Worm (Caenorhabditis elegans): ENCODE data around the gene C36A4.11.
A peak's percentile ranks its signal among the peaks of the same experiment; 100 is the strongest.

C36A4.11 gene

ce11 chrIII:3867378-3867904, 27.1 kb downstream of the C36A4.11 start, which contains the start of gene rpl-3:
Gene rpl-3, plus strand, starts transcription at chrIII:3867854.
- TF ChIP-seq unc-39 (tag; optimal IDR thresholded peaks at IDR 0.05) (peak; percentile 65), mdl-1 (tag; optimal IDR thresholded peaks at IDR 0.05) (peak; percentile 93), nhr-43 (tag; optimal IDR thresholded peaks at IDR 0.05; ENCODE audit: poor library complexity, severe bottlenecking) (peak; percentile 99), nhr-11 (tag; optimal IDR thresholded peaks at IDR 0.05) (peak; percentile 100), ama-1 (optimal IDR thresholded peaks at IDR 0.05) (peak; percentile 94), nhr-237 (tag; optimal IDR thresholded peaks at IDR 0.05) (peak; percentile 67), ztf-4 (tag; optimal IDR thresholded peaks at IDR 0.05) (peak; percentile 98), ztf-11 (tag; optimal IDR thresholded peaks at IDR 0.05) (peak; percentile 80), snpc-4 (tag; optimal IDR thresholded peaks at IDR 0.05) (peak; percentile 98), nhr-23 (tag; optimal IDR thresholded peaks at IDR 0.05) (peak; percentile 100), lin-15B (tag; optimal IDR thresholded peaks at IDR 0.05) (peak; percentile 100), pha-4 (tag; optimal IDR thresholded peaks at IDR 0.05) (peak; percentile 100), mml-1 (tag; optimal IDR thresholded peaks at IDR 0.05) (no peak), nfya-1 (tag; optimal IDR thresholded peaks at IDR 0.05; ENCODE audit: insufficient read depth) (peak; percentile 100), aly-2 (tag; optimal IDR thresholded peaks at IDR 0.05) (peak; percentile 100), skn-1 (tag; optimal IDR thresholded peaks at IDR 0.05) (peak; percentile 99), fkh-2 (tag; optimal IDR thresholded peaks at IDR 0.05) (peak; percentile 90), fkh-10 (GFP tag; optimal IDR thresholded peaks at IDR 0.05) (peak; percentile 100), egl-27 (tag; optimal IDR thresholded peaks at IDR 0.05) (peak; percentile 99), eor-1 (tag; optimal IDR thresholded peaks at IDR 0.05) (peak in 1 of 2 experiments; percentile 21), lsy-12 (tag; optimal IDR thresholded peaks at IDR 0.05) (peak; percentile 100), nhr-67 (tag; optimal IDR thresholded peaks at IDR 0.05) (peak; percentile 76), ZK546.5 (tag; optimal IDR thresholded peaks at IDR 0.05) (peak; percentile 85), unc-62 (GFP tag; optimal IDR thresholded peaks at IDR 0.05) (peak; percentile 100), ceh-82 (tag; optimal IDR thresholded peaks at IDR 0.05) (peak; percentile 100), daf-12 (tag; optimal IDR thresholded peaks at IDR 0.05) (peak; percentile 98), sea-2 (GFP tag; optimal IDR thresholded peaks at IDR 0.05) (peak; percentile 72), hmg-11 (tag; optimal IDR thresholded peaks at IDR 0.05) (peak; percentile 100), elt-3 (tag; optimal IDR thresholded peaks at IDR 0.05) (peak; percentile 83 to 100 (median 98)), ceh-28 (tag; optimal IDR thresholded peaks at IDR 0.05) (peak; percentile 98), jun-1 (tag; optimal IDR thresholded peaks at IDR 0.05) (peak; percentile 100), pqm-1 (tag; optimal IDR thresholded peaks at IDR 0.05) (peak; percentile 99), nhr-12 (tag; optimal IDR thresholded peaks at IDR 0.05) (peak; percentile 43), nhr-76 (tag; optimal IDR thresholded peaks at IDR 0.05) (peak; percentile 96), nhr-77 (tag; optimal IDR thresholded peaks at IDR 0.05) (peak; percentile 97), nhr-25 (tag; optimal IDR thresholded peaks at IDR 0.05) (peak; percentile 100), egl-5 (tag; optimal IDR thresholded peaks at IDR 0.05) (peak; percentile 98), ceh-9 (tag; optimal IDR thresholded peaks at IDR 0.05) (no peak), elt-2 (tag; optimal IDR thresholded peaks at IDR 0.05) (peak; percentile 99), lin-39 (tag; optimal IDR thresholded peaks at IDR 0.05) (peak; percentile 100), nhr-28 (tag; optimal IDR thresholded peaks at IDR 0.05) (peak; percentile 99), ceh-16 (tag; optimal IDR thresholded peaks at IDR 0.05) (peak; percentile 85), tbx-2 (tag; optimal IDR thresholded peaks at IDR 0.05) (peak; percentile 99), zag-1 (tag; optimal IDR thresholded peaks at IDR 0.05) (peak; percentile 97), elt-1 (tag; optimal IDR thresholded peaks at IDR 0.05) (peak; percentile 98), fos-1 (tag; optimal IDR thresholded peaks at IDR 0.05) (peak; percentile 100), R02D3.7 (tag; optimal IDR thresholded peaks at IDR 0.05) (peak; percentile 98)
